Fruit fly (Drosophila melanogaster): Measurements from ENCODE around the gene TORIP.

TORIP gene

DNA sequence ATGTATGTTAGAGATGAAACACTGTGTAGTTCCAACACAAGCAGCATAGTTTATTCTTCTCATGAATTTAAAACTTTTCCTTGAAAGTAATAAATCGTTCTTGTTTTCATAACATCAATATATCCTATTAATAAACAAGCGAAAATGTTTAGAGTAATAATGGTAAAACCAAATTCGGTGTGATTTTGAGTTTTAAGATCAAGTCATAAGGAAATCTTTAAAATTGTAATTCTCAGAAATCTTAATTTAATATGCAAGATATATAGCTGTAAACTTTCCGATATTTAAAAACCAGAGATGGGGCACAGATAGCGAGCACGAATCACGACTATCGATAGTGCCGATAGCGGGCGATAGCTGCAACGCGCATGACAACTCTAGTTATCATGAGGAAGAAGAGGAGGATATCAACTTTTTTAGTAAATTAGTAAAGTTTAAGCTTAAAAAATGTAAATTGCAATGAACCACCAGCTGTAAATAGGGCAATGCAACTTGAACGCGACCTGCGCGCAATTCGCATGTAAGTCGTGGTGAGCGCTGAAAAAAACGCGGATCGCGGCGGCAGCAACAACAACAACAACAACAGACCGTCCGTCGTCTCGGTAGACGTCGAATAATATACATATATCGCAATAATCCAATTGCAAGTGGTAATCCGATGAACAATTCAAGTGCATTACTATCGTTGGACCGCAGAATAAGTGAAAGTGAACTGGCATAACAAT, 13.1 kb upstream of the TORIP start, which contains the start of the genes Fibp and Deaf1 (continued):
- TF ChIP-seq CG13624 (GFP tag; optimal IDR thresholded peaks at IDR 0.05) (peak; percentile 80), Deaf1 (tag; optimal IDR thresholded peaks at IDR 0.05) (peak; percentile 70), Meics (GFP tag; optimal IDR thresholded peaks at IDR 0.05) (peak; percentile 66), CG8944 (GFP tag; optimal IDR thresholded peaks at IDR 0.05) (peak; percentile 78), CG11696 (GFP tag; IDR thresholded peaks at IDR 0.05) (no peak), CG1529 (GFP tag; optimal IDR thresholded peaks at IDR 0.05) (peak; percentile 29), CG12219 (GFP tag; optimal IDR thresholded peaks at IDR 0.05) (no peak), CG12299 (tag; optimal IDR thresholded peaks at IDR 0.05) (peak; percentile 41), insv (GFP tag; optimal IDR thresholded peaks at IDR 0.05) (peak; percentile 45 to 95), CG4328 (GFP tag; optimal IDR thresholded peaks at IDR 0.05) (peak; percentile 62), CkIIα-i1 (GFP tag; IDR thresholded peaks at IDR 0.05) (no peak), kah (GFP tag; optimal IDR thresholded peaks at IDR 0.05) (no peak), abd-A (tag; optimal IDR thresholded peaks at IDR 0.05) (no peak), CG32532 (GFP tag; IDR thresholded peaks at IDR 0.05) (peak; percentile 82), az2 (GFP tag; optimal IDR thresholded peaks at IDR 0.05) (peak; percentile 77), HLHmδ (GFP tag; optimal IDR thresholded peaks at IDR 0.05) (no peak), CG17829 (tag; optimal IDR thresholded peaks at IDR 0.05) (peak; percentile 85), CG15011 (GFP tag; optimal IDR thresholded peaks at IDR 0.05) (peak; percentile 19), btn (GFP tag; optimal IDR thresholded peaks at IDR 0.05) (no peak), CG33213 (GFP tag; optimal IDR thresholded peaks at IDR 0.05) (peak; percentile 80), CG3726 (GFP tag; IDR thresholded peaks at IDR 0.05) (no peak), amos (GFP tag; IDR thresholded peaks at IDR 0.05; ENCODE audit: partially characterized antibody) (peak; percentile 99), Hand (GFP tag; optimal IDR thresholded peaks at IDR 0.05) (no peak), lola (GFP tag; optimal IDR thresholded peaks at IDR 0.05) (peak in 1 of 3 experiments; percentile 82), CG7357 (GFP tag; IDR thresholded peaks at IDR 0.05) (peak; percentile 34; the same call in 1 of the 3 replicates), ssp (GFP tag; IDR thresholded peaks at IDR 0.05) (peak; percentile 62), CG17359 (tag; optimal IDR thresholded peaks at IDR 0.05) (peak; percentile 64), Rfx (GFP tag; IDR thresholded peaks at IDR 0.05) (peak; percentile 82), dan (GFP tag; IDR thresholded peaks at IDR 0.05) (no peak), CG3847 (GFP tag; IDR thresholded peaks at IDR 0.05) (peak; percentile 85), zen2 (GFP tag; IDR thresholded peaks at IDR 0.05; ENCODE audit: partially characterized antibody) (peak; percentile 97), Sry-δ (GFP tag; optimal IDR thresholded peaks at IDR 0.05) (peak; percentile 98), CG4424 (GFP tag; optimal IDR thresholded peaks at IDR 0.05) (peak; percentile 81), Mrtf (GFP tag; IDR thresholded peaks at IDR 0.05) (0 out of 3 replicates have a peak, but pooled peaks have one; percentile 39), CG13424 (tag; optimal IDR thresholded peaks at IDR 0.05) (peak; percentile 83), stwl (tag; optimal IDR thresholded peaks at IDR 0.05) (peak; percentile 48), CG9215 (GFP tag; IDR thresholded peaks at IDR 0.05) (peak; percentile 75), klu (GFP tag; IDR thresholded peaks at IDR 0.05) (peak; percentile 73), tap (tag; optimal IDR thresholded peaks at IDR 0.05) (no peak), chif (GFP tag; optimal IDR thresholded peaks at IDR 0.05) (peak; percentile 75 to 80), Hr78 (GFP tag; optimal IDR thresholded peaks at IDR 0.05) (no peak), Ets97D (GFP tag; optimal IDR thresholded peaks at IDR 0.05) (peak; percentile 72), CoRest (tag; optimal IDR thresholded peaks at IDR 0.05) (peak; percentile 88), CG17568 (GFP tag; optimal IDR thresholded peaks at IDR 0.05) (no peak), Hey (tag; optimal IDR thresholded peaks at IDR 0.05) (no peak), tna (GFP tag; IDR thresholded peaks at IDR 0.05; ENCODE audit: partially characterized antibody) (peak; percentile 95), stc (GFP tag; IDR thresholded peaks at IDR 0.05) (no peak), CG30403 (GFP tag; optimal IDR thresholded peaks at IDR 0.05) (peak; percentile 92), ftz-f1 (GFP tag; optimal IDR thresholded peaks at IDR 0.05) (no peak)
